Worm (Caenorhabditis elegans) whole organism, L1 larva: ENCODE results near the gene gst-30.
"Not testable (repeated sequence)": the region's sequence is repeated elsewhere in the genome, so short reads cannot be mapped to it uniquely, and the experiment has no call there.

ENCODE experiments used
- Y116A8C.19 ChIP-seq: sonication (generic microtip); optimal IDR thresholded peaks from 2 replicates; lab custom pipeline; 2016; ENCODE audit warnings: missing compliant biosample characterization, missing genetic modification characterization, borderline replicate concordance
- aly-2 ChIP-seq: fragments of 150-350 bp; optimal IDR thresholded peaks from 2 replicates; lab custom pipeline; 2014; ENCODE audit warnings: missing biosample characterization, missing genetic modification characterization
- ama-1 ChIP-seq: fragments of 150-350 bp; optimal IDR thresholded peaks from 2 replicates; lab custom pipeline; 2014
- blmp-1 ChIP-seq: fragments of 150-350 bp; optimal IDR thresholded peaks from 2 replicates; lab custom pipeline; 2014; ENCODE audit warnings: missing biosample characterization, missing genetic modification characterization
- ceh-63 ChIP-seq: fragments of 200-800 bp; sonication (Bioruptor generic); optimal IDR thresholded peaks from 2 replicates; lab custom pipeline; 2018; ENCODE audit warnings: mild to moderate bottlenecking, missing genetic modification characterization, missing compliant biosample characterization
- ceh-82 ChIP-seq, 3 experiments: fragments of 150-350 bp in 1 of 3; sonication (generic microtip) in 2 of 3; optimal IDR thresholded peaks; 2 replicates each; lab custom pipeline; 2014 to 2017; ENCODE audit warnings: missing biosample characterization in 3 of 3, missing genetic modification characterization in 3 of 3
- ces-1 ChIP-seq: fragments of 150-350 bp; optimal IDR thresholded peaks from 2 replicates; lab custom pipeline; 2014; ENCODE audit warnings: missing biosample characterization, missing genetic modification reagents, missing genetic modification characterization
- dpl-1 ChIP-seq, 3 experiments: fragments of 150-350 bp in 2 of 3; sonication (generic microtip) in 1 of 3; optimal IDR thresholded peaks; 2 replicates each; lab custom pipeline; 2014 to 2017; ENCODE audit warnings: missing biosample characterization in 3 of 3, missing genetic modification characterization in 3 of 3, missing genetic modification reagents in 3 of 3
- efl-1 ChIP-seq, 4 experiments: fragments of 150-350 bp; optimal IDR thresholded peaks in 3 of 4; peaks in 1 of 4; 1 replicate in 1 of 4; 2 replicates in 3 of 4; lab custom pipeline; 2014; ENCODE audit warnings: missing biosample characterization in 2 of 4, missing genetic modification characterization in 2 of 4, missing genetic modification reagents in 2 of 4
- egl-27 ChIP-seq, 2 experiments: fragments of 150-350 bp in 1 of 2; sonication (generic microtip); optimal IDR thresholded peaks; 3 replicates each; lab custom pipeline; 2017 to 2018; ENCODE audit warnings: missing biosample characterization in 2 of 2, missing genetic modification characterization in 2 of 2, missing genetic modification reagents in 2 of 2
- elt-2 ChIP-seq: sonication (generic microtip); optimal IDR thresholded peaks from 2 replicates; lab custom pipeline; 2016; ENCODE audit warnings: missing genetic modification characterization, mild to moderate bottlenecking, inconsistent platforms, missing compliant biosample characterization, missing genetic modification reagents
- elt-3 ChIP-seq, 6 experiments: fragments of 150-350 bp in 1 of 6; sonication (generic microtip); optimal IDR thresholded peaks; 2 replicates each; lab custom pipeline; 2017 to 2018; ENCODE audit warnings: missing biosample characterization in 6 of 6, missing genetic modification characterization in 6 of 6, inconsistent platforms in 1 of 6
- fkh-8 ChIP-seq: sonication (generic microtip); optimal IDR thresholded peaks from 2 replicates; lab custom pipeline; 2016; ENCODE audit warnings: mild to moderate bottlenecking, missing genetic modification characterization, missing compliant biosample characterization
- hlh-4 ChIP-seq: sonication (generic microtip); optimal IDR thresholded peaks from 2 replicates; lab custom pipeline; 2016; ENCODE audit warnings: mild to moderate bottlenecking, missing genetic modification characterization, missing compliant biosample characterization
- irx-1 ChIP-seq: sonication (generic microtip); optimal IDR thresholded peaks from 2 replicates; lab custom pipeline; 2016; ENCODE audit warnings: missing genetic modification characterization, missing compliant biosample characterization
- isw-1 ChIP-seq: fragments of 200-800 bp; sonication (Bioruptor generic); IDR thresholded peaks from 2 replicates; pipeline ENCODE4 v1.3.6; 2022; ENCODE audit warnings: missing genetic modification characterization, missing compliant biosample characterization
- lin-14 ChIP-seq: fragments of 200-800 bp; sonication (Bioruptor generic); optimal IDR thresholded peaks from 2 replicates; lab custom pipeline; 2018; ENCODE audit warnings: mild to moderate bottlenecking, missing genetic modification characterization, moderate library complexity, missing compliant biosample characterization
- lin-15B ChIP-seq: fragments of 150-350 bp; sonication (generic microtip); optimal IDR thresholded peaks from 3 replicates; lab custom pipeline; 2014; ENCODE audit warnings: missing biosample characterization, missing genetic modification characterization
- lin-35 ChIP-seq, 2 experiments: fragments of 150-350 bp; optimal IDR thresholded peaks; 2 replicates each; lab custom pipeline; 2014; ENCODE audit warnings: missing biosample characterization in 2 of 2, missing genetic modification characterization in 2 of 2, missing genetic modification reagents in 2 of 2
- lin-39 ChIP-seq: fragments of 150-350 bp; optimal IDR thresholded peaks from 2 replicates; lab custom pipeline; 2014; ENCODE audit warnings: missing biosample characterization, missing genetic modification reagents, missing genetic modification characterization
- lir-3 ChIP-seq: sonication (generic microtip); optimal IDR thresholded peaks from 2 replicates; lab custom pipeline; 2016; ENCODE audit warnings: mild to moderate bottlenecking, missing genetic modification characterization, moderate library complexity, missing compliant biosample characterization; ENCODE audit not compliant: poor library complexity
- lsy-2 ChIP-seq, 2 experiments: fragments of 150-350 bp; optimal IDR thresholded peaks; 2 replicates each; lab custom pipeline; 2014; ENCODE audit warnings: missing biosample characterization in 2 of 2, missing genetic modification characterization in 2 of 2
- mep-1 ChIP-seq: fragments of 150-350 bp; optimal IDR thresholded peaks from 2 replicates; lab custom pipeline; 2014; ENCODE audit warnings: missing biosample characterization, missing genetic modification characterization
- nhr-20 ChIP-seq: sonication (generic microtip); optimal IDR thresholded peaks from 2 replicates; lab custom pipeline; 2016; ENCODE audit warnings: mild to moderate bottlenecking, missing genetic modification characterization, missing compliant biosample characterization
- nhr-47 ChIP-seq: sonication (generic microtip); optimal IDR thresholded peaks from 2 replicates; lab custom pipeline; 2016; ENCODE audit warnings: mild to moderate bottlenecking, missing genetic modification characterization, moderate library complexity, missing compliant biosample characterization
- nhr-71 ChIP-seq: sonication (generic microtip); optimal IDR thresholded peaks from 2 replicates; lab custom pipeline; 2016; ENCODE audit warnings: mild to moderate bottlenecking, missing genetic modification characterization, moderate library complexity, missing compliant biosample characterization
- nhr-76 ChIP-seq: sonication (generic microtip); optimal IDR thresholded peaks from 2 replicates; lab custom pipeline; 2017; ENCODE audit warnings: missing biosample characterization, missing genetic modification characterization
- nhr-84 ChIP-seq: sonication (generic microtip); optimal IDR thresholded peaks from 2 replicates; lab custom pipeline; 2017; ENCODE audit warnings: missing biosample characterization, missing genetic modification characterization
- nhr-85 ChIP-seq: sonication (generic microtip); peaks from one replicate; lab custom pipeline; 2016; ENCODE audit warnings: missing genetic modification characterization, inconsistent platforms, missing compliant biosample characterization
- nhr-90 ChIP-seq: sonication (generic microtip); optimal IDR thresholded peaks from 2 replicates; lab custom pipeline; 2016; ENCODE audit warnings: mild to moderate bottlenecking, missing genetic modification characterization, missing compliant biosample characterization; ENCODE audit not compliant: poor library complexity
- rnt-1 ChIP-seq: sonication (generic microtip); optimal IDR thresholded peaks from 2 replicates; lab custom pipeline; 2016; ENCODE audit warnings: mild to moderate bottlenecking, missing genetic modification characterization, moderate library complexity, missing compliant biosample characterization
- skn-1 ChIP-seq: fragments of 150-350 bp; optimal IDR thresholded peaks from 2 replicates; lab custom pipeline; 2014; ENCODE audit warnings: missing biosample characterization, missing genetic modification characterization
- snu-23 ChIP-seq: sonication (generic microtip); optimal IDR thresholded peaks from 2 replicates; lab custom pipeline; 2016; ENCODE audit warnings: missing genetic modification characterization, missing compliant biosample characterization
- tbx-2 ChIP-seq: sonication (generic microtip); optimal IDR thresholded peaks from 2 replicates; lab custom pipeline; 2016; ENCODE audit warnings: missing genetic modification characterization, missing compliant biosample characterization
- unc-30 ChIP-seq: sonication (generic microtip); optimal IDR thresholded peaks from 2 replicates; lab custom pipeline; 2017; ENCODE audit warnings: missing biosample characterization, missing genetic modification characterization
- unc-98 ChIP-seq: fragments of 200-800 bp; sonication (Bioruptor generic); IDR thresholded peaks from 2 replicates; pipeline ENCODE4 v1.3.6; 2022; ENCODE audit warnings: missing genetic modification characterization, missing compliant biosample characterization
- xbp-1 ChIP-seq: sonication (generic microtip); optimal IDR thresholded peaks from 2 replicates; lab custom pipeline; 2016; ENCODE audit warnings: missing genetic modification characterization, missing compliant biosample characterization

The gst-30 gene

ce11 chrII:4904277-4904676, 30.6 kb downstream of the gst-30 start (continued):
- no peak for TF ChIP-seq nhr-76
- TF ChIP-seq ceh-63: no peak
- TF ChIP-seq blmp-1 (tag; lab: Kevin White, UChicago): peak; percentile 48
- no peak for TF ChIP-seq Y116A8C.19 (tag; lab: Kevin White, UChicago)
- TF ChIP-seq isw-1: peak; percentile 72
- TF ChIP-seq snu-23 (GFP tag; lab: Kevin White, UChicago): peak; percentile 77
- TF ChIP-seq lir-3 (tag; lab: Kevin White, UChicago): peak; percentile 35
- TF ChIP-seq unc-30 (tag; lab: Kevin White, UChicago): no peak
- TF ChIP-seq, all 84 proteins: peak for 37

- TF ChIP-seq unc-98; nhr-84; lin-15B (tag; lab: Kevin White, UChicago): not testable (repeated sequence)
Measured at ce11 chrII:4903696-4904095, 31.2 kb downstream of the gst-30 start, which contains the start of gene sgt-1. Gene sgt-1, minus strand, starts transcription at chrII:4903796.

ce11 chrII:4902035-4902434, 32.8 kb downstream of the gst-30 start, which contains the start of gene R05F9.9:
Gene R05F9.9, minus strand, starts transcription at chrII:4902100.
- TF ChIP-seq ces-1 (GFP tag; lab: Kevin White, UChicago) (no peak), dpl-1 (GFP tag; optimal IDR thresholded peaks at IDR 0.05; lab: Kevin White, UChicago) (peak; percentile 24 to 73 (median 28)), mep-1 (peak; percentile 62), lsy-2 (tag; optimal IDR thresholded peaks at IDR 0.05; lab: Kevin White, UChicago) (peak; percentile 43 to 54), elt-2 (tag; lab: Kevin White, UChicago) (peak; percentile 71), lin-35 (GFP tag; optimal IDR thresholded peaks at IDR 0.05; lab: Kevin White, UChicago) (peak; percentile 33 to 67), nhr-85 (tag; lab: Kevin White, UChicago) (peak; percentile 63), rnt-1 (tag; lab: Kevin White, UChicago) (peak; percentile 8), aly-2 (tag; lab: Kevin White, UChicago) (peak; percentile 24), ama-1 (lab: Kevin White, UChicago) (peak; percentile 61), skn-1 (tag; lab: Kevin White, UChicago) (peak; percentile 35), blmp-1 (tag; lab: Kevin White, UChicago) (peak; percentile 37), tbx-2 (peak; percentile 3), nhr-71 (tag; lab: Kevin White, UChicago) (peak; percentile 52), efl-1 (optimal IDR thresholded peaks at IDR 0.05; lab: Kevin White, UChicago) (peak; percentile 39 to 49), efl-1 (GFP tag; optimal IDR thresholded peaks at IDR 0.05 in 1 of 2; lab: Kevin White, UChicago) (peak; percentile 66 to 93), lin-14 (GFP tag; lab: Kevin White, UChicago) (peak; percentile 25), ceh-82 (tag; optimal IDR thresholded peaks at IDR 0.05; lab: Kevin White, UChicago) (peak in 1 of 3 experiments; percentile 40), lin-39 (tag; lab: Kevin White, UChicago) (no peak), egl-27 (tag; optimal IDR thresholded peaks at IDR 0.05; lab: Kevin White, UChicago) (no peak), nhr-20 (peak; percentile 1), xbp-1 (tag; lab: Kevin White, UChicago) (peak; percentile 7), hlh-4 (tag; lab: Kevin White, UChicago) (no peak), ceh-63 (no peak), nhr-47 (tag; lab: Kevin White, UChicago) (peak; percentile 3), nhr-90 (peak; percentile 4), elt-3 (tag; optimal IDR thresholded peaks at IDR 0.05; lab: Kevin White, UChicago) (no peak), snu-23 (GFP tag; lab: Kevin White, UChicago) (peak; percentile 48)

ce11 chrII:4898529-4898928, 36.3 kb downstream of the gst-30 start, which contains the start of gene msp-32:
Gene msp-32, plus strand, starts transcription at chrII:4898829.
- not testable (repeated sequence) for TF ChIP-seq fkh-8; irx-1; dpl-1 (GFP tag; optimal IDR thresholded peaks at IDR 0.05; lab: Kevin White, UChicago)
